Worm (Caenorhabditis elegans): ENCODE measurements around the gene W07G4.8.

DNA sequence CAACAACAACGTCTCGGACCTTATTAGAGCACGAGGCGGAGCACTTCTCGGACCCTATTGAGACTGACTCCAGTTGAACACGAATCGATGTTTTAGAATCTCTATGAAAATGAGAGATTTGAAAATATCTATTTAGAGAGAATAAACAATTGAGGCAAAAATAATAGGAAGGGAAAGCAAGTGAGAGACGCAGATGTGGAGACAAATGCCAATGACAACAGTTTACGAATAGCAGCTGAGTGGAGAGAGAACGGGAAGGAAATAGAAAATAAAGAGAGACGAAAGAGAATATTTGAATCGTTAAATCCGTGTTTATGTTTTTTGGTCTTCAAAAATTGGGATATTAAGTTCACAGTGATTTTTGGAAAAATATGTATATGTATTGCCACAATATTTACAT is 39.5 kb downstream of the W07G4.8 start:
- TF ChIP-seq unc-39 (tag; optimal IDR thresholded peaks at IDR 0.05) (no peak), nhr-237 (tag; optimal IDR thresholded peaks at IDR 0.05) (no peak), nhr-28 (tag; optimal IDR thresholded peaks at IDR 0.05) (no peak), cnd-1 (tag; optimal IDR thresholded peaks at IDR 0.05) (no peak), elt-3 (tag; optimal IDR thresholded peaks at IDR 0.05) (no peak), unc-62 (GFP tag; optimal IDR thresholded peaks at IDR 0.05) (no peak), drap-1 (GFP tag; optimal IDR thresholded peaks at IDR 0.05) (no peak), mls-2 (tag; optimal IDR thresholded peaks at IDR 0.05) (no peak)

All from whole organism, mixed stage, embryonic.